Fruit fly (Drosophila melanogaster) whole organism, pupa: Measurements from ENCODE around the gene Fum3.

ENCODE experiments used
- CG10348 ChIP-seq: fragments of 200-800 bp; sonication (Bioruptor generic); IDR thresholded peaks from 2 replicates; pipeline ENCODE4 v1.3.6; 2022; ENCODE audit warnings: missing biosample characterization, missing genetic modification characterization
- CG12605 ChIP-seq: fragments of 200-800 bp; sonication (Bioruptor generic); IDR thresholded peaks from 2 replicates; pipeline ENCODE4 v1.3.6; 2022; ENCODE audit warnings: missing biosample characterization, missing genetic modification characterization
- CG13204 ChIP-seq: fragments of 200-800 bp; sonication (Bioruptor generic); optimal IDR thresholded peaks from 2 replicates; lab custom pipeline; 2018; ENCODE audit warnings: missing biosample characterization, mild to moderate bottlenecking, missing genetic modification characterization, moderate library complexity
- CG14655 ChIP-seq: fragments of 200-800 bp; sonication (Bioruptor generic); optimal IDR thresholded peaks from 3 replicates; lab custom pipeline; 2017; ENCODE audit warnings: mild to moderate bottlenecking, missing biosample characterization, missing genetic modification reagents, missing genetic modification characterization
- CG15710 ChIP-seq: fragments of 200-800 bp; sonication (Bioruptor generic); optimal IDR thresholded peaks from 2 replicates; lab custom pipeline; 2018; ENCODE audit warnings: missing biosample characterization, mild to moderate bottlenecking, missing genetic modification characterization, moderate library complexity
- CG17806 ChIP-seq: fragments of 200-800 bp; sonication (Bioruptor generic); optimal IDR thresholded peaks from 2 replicates; lab custom pipeline; 2018; ENCODE audit warnings: missing biosample characterization, mild to moderate bottlenecking, missing genetic modification characterization, moderate library complexity
- CG32121 ChIP-seq: fragments of 200-800 bp; sonication (Bioruptor generic); IDR thresholded peaks from 2 replicates; pipeline ENCODE4 v1.3.6; 2022; ENCODE audit warnings: missing biosample characterization, missing genetic modification characterization
- CG34367 ChIP-seq: fragments of 200-800 bp; sonication (Bioruptor generic); optimal IDR thresholded peaks from 2 replicates; lab custom pipeline; 2018; ENCODE audit warnings: missing biosample characterization, mild to moderate bottlenecking, missing genetic modification characterization
- CG4496 ChIP-seq: fragments of 200-800 bp; sonication (Bioruptor generic); IDR thresholded peaks from 3 replicates; pipeline ENCODE4 v1.3.6; 2022; ENCODE audit warnings: missing biosample characterization, missing genetic modification characterization
- CG8159 ChIP-seq: fragments of 200-800 bp; sonication (Bioruptor generic); optimal IDR thresholded peaks from 3 replicates; lab custom pipeline; 2018; ENCODE audit warnings: missing biosample characterization, mild to moderate bottlenecking, missing genetic modification characterization, moderate library complexity
- CG8301 ChIP-seq: fragments of 200-800 bp; sonication (Bioruptor generic); optimal IDR thresholded peaks from 2 replicates; lab custom pipeline; 2018; ENCODE audit warnings: missing biosample characterization, mild to moderate bottlenecking, missing genetic modification characterization
- CG9948 ChIP-seq: fragments of 200-800 bp; sonication (Bioruptor generic); optimal IDR thresholded peaks from 2 replicates; lab custom pipeline; 2018; ENCODE audit warnings: missing biosample characterization, mild to moderate bottlenecking, missing genetic modification characterization, moderate library complexity
- D1 ChIP-seq: fragments of 200-800 bp; sonication (Bioruptor generic); optimal IDR thresholded peaks from 2 replicates; lab custom pipeline; 2018; ENCODE audit warnings: missing biosample characterization, mild to moderate bottlenecking, missing genetic modification characterization, moderate library complexity
- EcR ChIP-seq: fragments of 200-800 bp; sonication (Bioruptor generic); optimal IDR thresholded peaks from 3 replicates; lab custom pipeline; 2019; ENCODE audit warnings: missing biosample characterization, missing genetic modification characterization, mild to moderate bottlenecking, moderate library complexity, missing genetic modification reagents
- Ets98B ChIP-seq: fragments of 200-800 bp; sonication (Bioruptor generic); IDR thresholded peaks from 2 replicates; pipeline ENCODE4 v1.3.6; 2022; ENCODE audit warnings: missing biosample characterization, missing genetic modification characterization
- Pif1A ChIP-seq: fragments of 200-800 bp; sonication (Bioruptor generic); optimal IDR thresholded peaks from 3 replicates; lab custom pipeline; 2016; ENCODE audit warnings: missing biosample characterization, missing genetic modification characterization
- Pif1B ChIP-seq: fragments of 200-800 bp; sonication (Bioruptor generic); optimal IDR thresholded peaks from 3 replicates; lab custom pipeline; 2016; ENCODE audit warnings: missing biosample characterization, missing genetic modification characterization
- Snoo ChIP-seq: fragments of 200-800 bp; sonication (Bioruptor generic); optimal IDR thresholded peaks from 3 replicates; lab custom pipeline; 2017; ENCODE audit warnings: missing biosample characterization, mild to moderate bottlenecking, missing genetic modification characterization, inconsistent platforms
- fd96Ca ChIP-seq: fragments of 200-800 bp; sonication (Bioruptor generic); IDR thresholded peaks from 3 replicates; pipeline ENCODE4 v1.3.6; 2022; ENCODE audit warnings: missing biosample characterization, missing genetic modification characterization
- gl ChIP-seq: fragments of 200-800 bp; sonication (Bioruptor generic); optimal IDR thresholded peaks from 2 replicates; lab custom pipeline; 2018; ENCODE audit warnings: missing biosample characterization, mild to moderate bottlenecking, missing genetic modification characterization
- rn ChIP-seq: fragments of 200-800 bp; sonication (Bioruptor generic); IDR thresholded peaks from 2 replicates; pipeline ENCODE4 v1.3.6; 2022; ENCODE audit warnings: missing biosample characterization, missing genetic modification characterization

Fum3 gene

dm6 chr3L:11416495-11417272, 49.0 kb downstream of the Fum3 start:
- TF ChIP-seq gl: no peak
- peak; percentile 56; the same call in 1 of the 2 replicates for TF ChIP-seq CG12605 (GFP tag; lab: Robert Waterston, UW)
- TF ChIP-seq CG4496 (GFP tag; lab: Robert Waterston, UW): peak; percentile 84
- TF ChIP-seq EcR (GFP tag; lab: Kevin White, UChicago): no peak
- TF ChIP-seq CG10348 (GFP tag; lab: Robert Waterston, UW): peak; percentile 40; the same call in 1 of the 2 replicates
- no peak for TF ChIP-seq CG9948 (tag; lab: Kevin White, UChicago)
- peak; percentile 87 for TF ChIP-seq Ets98B (GFP tag; lab: Robert Waterston, UW)
- TF ChIP-seq CG14655 (GFP tag; lab: Kevin White, UChicago): peak; percentile 27
- no peak for TF ChIP-seq Pif1A (GFP tag; lab: Kevin White, UChicago)
- TF ChIP-seq CG15710 (tag; lab: Kevin White, UChicago): no peak
- TF ChIP-seq D1 (tag; lab: Kevin White, UChicago): no peak
- no peak for TF ChIP-seq Pif1B (GFP tag; lab: Kevin White, UChicago)
- TF ChIP-seq CG8301 (tag; lab: Kevin White, UChicago): peak; percentile 18
- peak; percentile 62; the same call in 1 of the 2 replicates for TF ChIP-seq rn (GFP tag; lab: Robert Waterston, UW)
- TF ChIP-seq CG17806: no peak
- TF ChIP-seq CG13204 (GFP tag; lab: Kevin White, UChicago): no peak
- TF ChIP-seq CG34367 (tag; lab: Kevin White, UChicago): no peak
- peak; percentile 90 for TF ChIP-seq fd96Ca (GFP tag; lab: Robert Waterston, UW)
- TF ChIP-seq CG8159 (tag; lab: Kevin White, UChicago): no peak
- peak; percentile 85 for TF ChIP-seq CG32121 (GFP tag; lab: Robert Waterston, UW)
- no peak for TF ChIP-seq Snoo (tag; lab: Kevin White, UChicago)

dm6 chr3L:11415382-11415781, 50.3 kb downstream of the Fum3 start:
- TF ChIP-seq CG9948 (tag; lab: Kevin White, UChicago) (peak; percentile 65), CG12605 (GFP tag; lab: Robert Waterston, UW) (peak; percentile 7; the same call in 1 of the 2 replicates), CG8159 (tag; lab: Kevin White, UChicago) (peak; percentile 96), fd96Ca (GFP tag; lab: Robert Waterston, UW) (0 out of 3 replicates have a peak, but pooled peaks have one; percentile 35), gl (peak; percentile 14), rn (GFP tag; lab: Robert Waterston, UW) (no peak), CG34367 (tag; lab: Kevin White, UChicago) (peak; percentile 52), Snoo (tag; lab: Kevin White, UChicago) (peak; percentile 48), CG13204 (GFP tag; lab: Kevin White, UChicago) (no peak), EcR (GFP tag; lab: Kevin White, UChicago) (no peak), CG14655 (GFP tag; lab: Kevin White, UChicago) (peak; percentile 52), CG10348 (GFP tag; lab: Robert Waterston, UW) (no peak), CG17806 (peak; percentile 63), CG4496 (GFP tag; lab: Robert Waterston, UW) (peak; percentile 56; the same call in 1 of the 3 replicates), Pif1A (GFP tag; lab: Kevin White, UChicago) (peak; percentile 75), CG15710 (tag; lab: Kevin White, UChicago) (peak; percentile 74), Ets98B (GFP tag; lab: Robert Waterston, UW) (no peak), Pif1B (GFP tag; lab: Kevin White, UChicago) (peak; percentile 24), D1 (tag; lab: Kevin White, UChicago) (peak; percentile 29), CG8301 (tag; lab: Kevin White, UChicago) (peak; percentile 34), CG32121 (GFP tag; lab: Robert Waterston, UW) (peak; percentile 53; the same call in 1 of the 2 replicates)

dm6 chr3L:11414453-11414852, 51.2 kb downstream of the Fum3 start:
- TF ChIP-seq CG8159 (tag; lab: Kevin White, UChicago): peak; percentile 46
- no peak for TF ChIP-seq CG10348 (GFP tag; lab: Robert Waterston, UW)
- TF ChIP-seq fd96Ca (GFP tag; lab: Robert Waterston, UW): peak; percentile 32; the same call in 1 of the 3 replicates
- no peak for TF ChIP-seq CG34367 (tag; lab: Kevin White, UChicago)
- TF ChIP-seq Snoo (tag; lab: Kevin White, UChicago): peak; percentile 26
- TF ChIP-seq CG14655 (GFP tag; lab: Kevin White, UChicago): peak; percentile 49
- TF ChIP-seq CG32121 (GFP tag; lab: Robert Waterston, UW): no peak
- no peak for TF ChIP-seq gl
- peak; percentile 34 for TF ChIP-seq CG15710 (tag; lab: Kevin White, UChicago)
- TF ChIP-seq CG8301 (tag; lab: Kevin White, UChicago): peak; percentile 39
- TF ChIP-seq, all 21 proteins: peak for 6

- TF ChIP-seq CG14655 (GFP tag; lab: Kevin White, UChicago) (no peak), Snoo (tag; lab: Kevin White, UChicago) (no peak), CG4496 (GFP tag; lab: Robert Waterston, UW) (no peak), EcR (GFP tag; lab: Kevin White, UChicago) (no peak), Pif1B (GFP tag; lab: Kevin White, UChicago) (no peak), CG8301 (tag; lab: Kevin White, UChicago) (no peak), gl (no peak), fd96Ca (GFP tag; lab: Robert Waterston, UW) (no peak), Ets98B (GFP tag; lab: Robert Waterston, UW) (no peak), D1 (tag; lab: Kevin White, UChicago) (no peak), CG10348 (GFP tag; lab: Robert Waterston, UW) (no peak), CG17806 (no peak), CG15710 (tag; lab: Kevin White, UChicago) (no peak), CG12605 (GFP tag; lab: Robert Waterston, UW) (no peak), CG9948 (tag; lab: Kevin White, UChicago) (no peak), CG8159 (tag; lab: Kevin White, UChicago) (no peak), CG13204 (GFP tag; lab: Kevin White, UChicago) (no peak), CG34367 (tag; lab: Kevin White, UChicago) (no peak), rn (GFP tag; lab: Robert Waterston, UW) (no peak), Pif1A (GFP tag; lab: Kevin White, UChicago) (no peak)
Measured at dm6 chr3L:11413697-11414096, 52.0 kb downstream of the Fum3 start.
